Worm (Caenorhabditis elegans): ENCODE results near the gene set-22.

The set-22 gene

ce11 chrV:10423511-10423910, 13.2 kb upstream of the set-22 start:
- TF ChIP-seq hmbx-1 (tag; optimal IDR thresholded peaks at IDR 0.05) (no peak), tbx-37 (GFP tag; conservative IDR thresholded peaks at IDR 0.05) (no peak)

- TF ChIP-seq ceh-36 (tag; optimal IDR thresholded peaks at IDR 0.05) = no peak
- TF ChIP-seq hnd-1 (tag; optimal IDR thresholded peaks at IDR 0.05) = no peak
- TF ChIP-seq scrt-1 (GFP tag; IDR thresholded peaks at IDR 0.05) = no peak
- no peak for TF ChIP-seq F13C5.2 (tag; optimal IDR thresholded peaks at IDR 0.05)
These were observed 11.6 kb upstream of the set-22 start, which contains the start of gene col-12 for ce11 chrV:10425098-10425497. Gene col-12 (minus strand): TSS chrV:10425198.

- TF ChIP-seq ceh-36 (tag; optimal IDR thresholded peaks at IDR 0.05) = no peak
- TF ChIP-seq aly-1 (tag; optimal IDR thresholded peaks at IDR 0.05) = no peak
- TF ChIP-seq ets-7 (tag; optimal IDR thresholded peaks at IDR 0.05) = no peak
- TF ChIP-seq tbx-37 (GFP tag; conservative IDR thresholded peaks at IDR 0.05) = no peak
- no peak for TF ChIP-seq B0310.2 (tag; optimal IDR thresholded peaks at IDR 0.05)
- TF ChIP-seq ama-1 (optimal IDR thresholded peaks at IDR 0.05) = no peak
- no peak for TF ChIP-seq pes-1 (GFP tag; IDR thresholded peaks at IDR 0.05)
These were observed 10.5 kb upstream of the set-22 start, which contains the start of gene apc-10 for ce11 chrV:10426253-10426652. Gene apc-10 (minus strand): TSS chrV:10426353.

- no peak for TF ChIP-seq ets-7 (tag; optimal IDR thresholded peaks at IDR 0.05)
- no peak for TF ChIP-seq flt-1 (GFP tag; IDR thresholded peaks at IDR 0.05)
- TF ChIP-seq F13C5.2 (tag; optimal IDR thresholded peaks at IDR 0.05) = no peak
- TF ChIP-seq scrt-1 (GFP tag; IDR thresholded peaks at IDR 0.05) = no peak
- TF ChIP-seq ama-1 (optimal IDR thresholded peaks at IDR 0.05) = no peak
These were observed 8.1 kb upstream of the set-22 start, which contains the start of gene tag-314 for ce11 chrV:10428608-10429007. Gene tag-314 (minus strand): TSS chrV:10428708.

- TF ChIP-seq flt-1 (GFP tag; IDR thresholded peaks at IDR 0.05) = no peak
- TF ChIP-seq tbx-11 (GFP tag; IDR thresholded peaks at IDR 0.05) = no peak
- TF ChIP-seq ceh-36 (tag; optimal IDR thresholded peaks at IDR 0.05) = no peak
- no peak for TF ChIP-seq ama-1 (optimal IDR thresholded peaks at IDR 0.05)
- no peak for TF ChIP-seq hnd-1 (tag; optimal IDR thresholded peaks at IDR 0.05)
- TF ChIP-seq sea-1 (GFP tag; conservative IDR thresholded peaks at IDR 0.05) = no peak
- no peak for TF ChIP-seq tbx-37 (GFP tag; conservative IDR thresholded peaks at IDR 0.05)
- TF ChIP-seq tra-4 (tag; optimal IDR thresholded peaks at IDR 0.05) = no peak
- TF ChIP-seq ceh-13 (GFP tag; optimal IDR thresholded peaks at IDR 0.05) = no peak
- TF ChIP-seq hmbx-1 (tag; optimal IDR thresholded peaks at IDR 0.05) = no peak
- TF ChIP-seq ets-7 (tag; optimal IDR thresholded peaks at IDR 0.05) = no peak
- TF ChIP-seq scrt-1 (GFP tag; IDR thresholded peaks at IDR 0.05) = no peak
- TF ChIP-seq pes-1 (GFP tag; IDR thresholded peaks at IDR 0.05) = no peak
- no peak for TF ChIP-seq hmg-4 (GFP tag; optimal IDR thresholded peaks at IDR 0.05)
These were observed 4.1 kb upstream of the set-22 start for ce11 chrV:10432607-10433006.

ce11 chrV:10433721-10434120, 3.0 kb upstream of the set-22 start, which contains the start of gene Y32F6A.4:
Gene Y32F6A.4 (minus strand): TSS chrV:10434067.
- TF ChIP-seq B0310.2 (tag; optimal IDR thresholded peaks at IDR 0.05) (no peak), aly-1 (tag; optimal IDR thresholded peaks at IDR 0.05) (no peak), scrt-1 (GFP tag; IDR thresholded peaks at IDR 0.05) (no peak), hmbx-1 (tag; optimal IDR thresholded peaks at IDR 0.05) (no peak), ceh-36 (tag; optimal IDR thresholded peaks at IDR 0.05) (no peak), tbx-11 (GFP tag; IDR thresholded peaks at IDR 0.05) (no peak), pes-1 (GFP tag; IDR thresholded peaks at IDR 0.05) (no peak), hmg-4 (GFP tag; optimal IDR thresholded peaks at IDR 0.05) (no peak), tra-4 (tag; optimal IDR thresholded peaks at IDR 0.05) (no peak), ceh-13 (GFP tag; optimal IDR thresholded peaks at IDR 0.05) (no peak), tbx-37 (GFP tag; conservative IDR thresholded peaks at IDR 0.05) (no peak), sea-1 (GFP tag; conservative IDR thresholded peaks at IDR 0.05) (no peak), F13C5.2 (tag; optimal IDR thresholded peaks at IDR 0.05) (no peak), ets-7 (tag; optimal IDR thresholded peaks at IDR 0.05) (no peak), ama-1 (optimal IDR thresholded peaks at IDR 0.05) (no peak), flt-1 (GFP tag; IDR thresholded peaks at IDR 0.05) (no peak), hnd-1 (tag; optimal IDR thresholded peaks at IDR 0.05) (no peak)

- no peak for TF ChIP-seq ama-1 (optimal IDR thresholded peaks at IDR 0.05)
- no peak for TF ChIP-seq hmg-4 (GFP tag; optimal IDR thresholded peaks at IDR 0.05)
- no peak for TF ChIP-seq F13C5.2 (tag; optimal IDR thresholded peaks at IDR 0.05)
- no peak for TF ChIP-seq ceh-36 (tag; optimal IDR thresholded peaks at IDR 0.05)
- TF ChIP-seq hnd-1 (tag; optimal IDR thresholded peaks at IDR 0.05) = no peak
- no peak for TF ChIP-seq sea-1 (GFP tag; conservative IDR thresholded peaks at IDR 0.05)
These were observed 1.5 kb upstream of the set-22 start for ce11 chrV:10435198-10435597.

ce11 chrV:10440723-10441122, 4.0 kb downstream of the set-22 start, which contains the start of gene snf-10:
Gene snf-10 (minus strand): TSS chrV:10440823.
- TF ChIP-seq ets-7 (tag; optimal IDR thresholded peaks at IDR 0.05) = no peak
- no peak for TF ChIP-seq scrt-1 (GFP tag; IDR thresholded peaks at IDR 0.05)
- no peak for TF ChIP-seq tra-4 (tag; optimal IDR thresholded peaks at IDR 0.05)
- TF ChIP-seq ceh-13 (GFP tag; optimal IDR thresholded peaks at IDR 0.05) = no peak
- TF ChIP-seq ama-1 (optimal IDR thresholded peaks at IDR 0.05) = no peak
- no peak for TF ChIP-seq aly-1 (tag; optimal IDR thresholded peaks at IDR 0.05)
- no peak for TF ChIP-seq tbx-11 (GFP tag; IDR thresholded peaks at IDR 0.05)
- no peak for TF ChIP-seq sea-1 (GFP tag; conservative IDR thresholded peaks at IDR 0.05)
- no peak for TF ChIP-seq ceh-36 (tag; optimal IDR thresholded peaks at IDR 0.05)
- TF ChIP-seq flt-1 (GFP tag; IDR thresholded peaks at IDR 0.05) = no peak
- TF ChIP-seq hnd-1 (tag; optimal IDR thresholded peaks at IDR 0.05) = no peak
